Worm (Caenorhabditis elegans): ENCODE measurements around the gene srw-109.

srw-109 gene

DNA sequence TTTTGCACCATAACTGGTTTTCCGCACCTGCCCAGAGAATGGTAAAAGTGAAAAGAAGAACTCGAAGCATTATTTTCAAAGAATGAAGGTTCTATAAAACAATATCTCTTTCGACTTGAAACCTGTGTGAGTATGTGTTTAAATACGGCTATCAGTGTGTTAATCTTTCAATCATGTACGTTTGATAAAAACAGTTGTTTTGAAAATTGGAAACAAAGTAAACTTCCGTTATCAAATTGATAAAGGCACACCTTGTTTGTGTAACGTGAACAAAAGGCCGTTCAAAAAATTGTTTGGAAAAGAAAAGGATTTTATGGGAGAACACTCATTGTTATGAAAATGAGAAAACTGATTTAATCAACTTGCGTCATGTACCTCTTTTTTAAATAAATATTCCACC, 17.6 kb upstream of the srw-109 start, which contains the start of gene F48G7.7:
F48G7.7 (minus strand) TSS at position 101 of the 400 bp plus-strand sequence.
- TF ChIP-seq lin-39 (tag; optimal IDR thresholded peaks at IDR 0.05) (no peak), ceh-82 (tag; optimal IDR thresholded peaks at IDR 0.05) (no peak), lsy-12 (tag; optimal IDR thresholded peaks at IDR 0.05) (no peak), elt-1 (tag; optimal IDR thresholded peaks at IDR 0.05) (no peak), ztf-4 (tag; optimal IDR thresholded peaks at IDR 0.05) (no peak), pha-4 (tag; optimal IDR thresholded peaks at IDR 0.05) (no peak), aly-2 (tag; optimal IDR thresholded peaks at IDR 0.05) (no peak), R02D3.7 (tag; optimal IDR thresholded peaks at IDR 0.05) (no peak), nhr-25 (tag; optimal IDR thresholded peaks at IDR 0.05) (no peak), unc-62 (GFP tag; optimal IDR thresholded peaks at IDR 0.05) (no peak), tbx-2 (tag; optimal IDR thresholded peaks at IDR 0.05) (no peak), jun-1 (tag; optimal IDR thresholded peaks at IDR 0.05) (no peak), ama-1 (optimal IDR thresholded peaks at IDR 0.05) (no peak), lin-15B (tag; optimal IDR thresholded peaks at IDR 0.05) (no peak), egl-27 (tag; optimal IDR thresholded peaks at IDR 0.05) (no peak), nhr-11 (tag; optimal IDR thresholded peaks at IDR 0.05) (no peak), egl-5 (tag; optimal IDR thresholded peaks at IDR 0.05) (no peak), fos-1 (tag; optimal IDR thresholded peaks at IDR 0.05) (no peak)

DNA sequence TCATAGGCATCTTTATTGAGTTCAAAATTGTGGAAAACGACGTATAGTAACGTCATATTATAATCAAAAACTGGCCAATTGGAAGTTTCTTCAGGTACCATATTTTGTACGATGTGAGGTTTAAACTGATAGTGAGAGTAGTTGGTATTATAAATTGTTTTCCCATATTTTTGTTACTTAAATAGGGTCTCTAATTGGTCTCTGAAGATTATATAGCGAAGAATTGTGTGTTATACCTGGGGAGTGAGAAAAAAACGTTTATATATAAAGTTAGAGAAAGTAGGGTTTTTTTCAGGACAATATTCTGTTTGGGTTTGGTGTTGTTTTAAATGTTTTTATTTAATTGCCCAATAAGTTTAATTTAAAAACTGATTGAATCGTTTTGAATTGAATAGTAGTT, 16.2 kb upstream of the srw-109 start, which contains the start of gene srt-17:
srt-17 (minus strand) TSS at position 101 of the 400 bp plus-strand sequence.
- no peak for TF ChIP-seq nhr-23 (tag; optimal IDR thresholded peaks at IDR 0.05)
- TF ChIP-seq nfya-1 (tag; optimal IDR thresholded peaks at IDR 0.05; ENCODE audit: insufficient read depth): no peak
- no peak for TF ChIP-seq pha-4 (tag; optimal IDR thresholded peaks at IDR 0.05)
- no peak for TF ChIP-seq mml-1 (tag; optimal IDR thresholded peaks at IDR 0.05)
- no peak for TF ChIP-seq elt-3 (tag; optimal IDR thresholded peaks at IDR 0.05)
- no peak for TF ChIP-seq ceh-9 (tag; optimal IDR thresholded peaks at IDR 0.05)
- TF ChIP-seq unc-62 (GFP tag; optimal IDR thresholded peaks at IDR 0.05): no peak
- TF ChIP-seq nhr-11 (tag; optimal IDR thresholded peaks at IDR 0.05): no peak
- no peak for TF ChIP-seq R02D3.7 (tag; optimal IDR thresholded peaks at IDR 0.05)
- no peak for TF ChIP-seq daf-12 (tag; optimal IDR thresholded peaks at IDR 0.05)
- no peak for TF ChIP-seq pqm-1 (tag; optimal IDR thresholded peaks at IDR 0.05)
- TF ChIP-seq skn-1 (tag; optimal IDR thresholded peaks at IDR 0.05): no peak

DNA sequence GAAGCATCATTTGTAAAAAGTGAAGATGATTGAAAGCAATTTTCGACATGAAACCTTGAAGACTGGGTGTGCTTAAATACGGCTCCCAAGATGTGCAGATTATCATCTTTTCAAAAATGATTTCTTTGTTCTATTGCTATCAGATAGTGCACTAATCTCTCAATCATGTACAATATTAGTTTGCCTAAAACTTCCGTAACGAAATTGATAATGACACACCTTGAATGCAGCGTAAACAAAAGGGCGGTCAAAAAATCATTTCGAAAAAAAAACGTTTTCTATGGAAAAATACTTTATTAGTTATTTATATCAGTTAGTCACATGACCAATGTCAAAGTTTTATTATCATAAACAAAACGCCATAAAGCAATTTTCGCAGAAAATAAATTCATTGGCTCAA, 14.2 kb upstream of the srw-109 start, which contains the start of gene F48G7.5:
F48G7.5 (minus strand) TSS at position 34 of the 400 bp plus-strand sequence.
- TF ChIP-seq ztf-11 (tag; optimal IDR thresholded peaks at IDR 0.05) (no peak), ceh-9 (tag; optimal IDR thresholded peaks at IDR 0.05) (no peak), ceh-82 (tag; optimal IDR thresholded peaks at IDR 0.05) (no peak), aly-2 (tag; optimal IDR thresholded peaks at IDR 0.05) (no peak), ama-1 (optimal IDR thresholded peaks at IDR 0.05) (no peak), nhr-67 (tag; optimal IDR thresholded peaks at IDR 0.05) (no peak), elt-1 (tag; optimal IDR thresholded peaks at IDR 0.05) (no peak), lsy-12 (tag; optimal IDR thresholded peaks at IDR 0.05) (no peak), egl-27 (tag; optimal IDR thresholded peaks at IDR 0.05) (no peak), elt-2 (tag; optimal IDR thresholded peaks at IDR 0.05) (peak; percentile 56), pha-4 (tag; optimal IDR thresholded peaks at IDR 0.05) (peak; percentile 36), tbx-2 (tag; optimal IDR thresholded peaks at IDR 0.05) (no peak), hmg-11 (tag; optimal IDR thresholded peaks at IDR 0.05) (no peak), pqm-1 (tag; optimal IDR thresholded peaks at IDR 0.05) (peak; percentile 64), fos-1 (tag; optimal IDR thresholded peaks at IDR 0.05) (no peak), elt-3 (tag; optimal IDR thresholded peaks at IDR 0.05) (no peak), snpc-4 (tag; optimal IDR thresholded peaks at IDR 0.05) (no peak)

DNA sequence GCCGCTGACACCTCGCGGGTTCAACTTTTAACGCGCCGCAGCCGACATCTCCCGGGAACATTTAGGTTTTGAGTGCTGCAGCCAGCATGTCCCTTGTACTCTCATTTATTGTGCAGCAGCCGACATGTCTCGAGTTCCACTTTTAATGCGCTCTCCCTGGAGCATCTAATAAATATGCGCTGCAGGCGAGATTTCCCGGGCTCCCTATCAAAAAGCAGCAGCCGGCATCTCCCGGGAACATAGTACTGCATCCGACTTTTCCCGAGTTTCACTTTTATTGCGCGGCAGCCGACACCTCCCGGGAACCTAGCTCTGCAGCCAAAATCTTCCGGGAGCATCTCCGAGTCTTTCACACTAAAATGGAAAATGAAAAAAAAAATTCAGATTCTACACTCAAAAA, 12.2 kb upstream of the srw-109 start:
- TF ChIP-seq fkh-2 (tag; optimal IDR thresholded peaks at IDR 0.05) (no peak), pqm-1 (tag; optimal IDR thresholded peaks at IDR 0.05) (no peak), fkh-10 (GFP tag; optimal IDR thresholded peaks at IDR 0.05) (no peak), lsy-12 (tag; optimal IDR thresholded peaks at IDR 0.05) (no peak), nhr-67 (tag; optimal IDR thresholded peaks at IDR 0.05) (no peak), lin-39 (tag; optimal IDR thresholded peaks at IDR 0.05) (no peak), nhr-25 (tag; optimal IDR thresholded peaks at IDR 0.05) (no peak), elt-2 (tag; optimal IDR thresholded peaks at IDR 0.05) (no peak), ztf-11 (tag; optimal IDR thresholded peaks at IDR 0.05) (no peak), elt-3 (tag; optimal IDR thresholded peaks at IDR 0.05) (no peak), ceh-28 (tag; optimal IDR thresholded peaks at IDR 0.05) (no peak), jun-1 (tag; optimal IDR thresholded peaks at IDR 0.05) (no peak)

DNA sequence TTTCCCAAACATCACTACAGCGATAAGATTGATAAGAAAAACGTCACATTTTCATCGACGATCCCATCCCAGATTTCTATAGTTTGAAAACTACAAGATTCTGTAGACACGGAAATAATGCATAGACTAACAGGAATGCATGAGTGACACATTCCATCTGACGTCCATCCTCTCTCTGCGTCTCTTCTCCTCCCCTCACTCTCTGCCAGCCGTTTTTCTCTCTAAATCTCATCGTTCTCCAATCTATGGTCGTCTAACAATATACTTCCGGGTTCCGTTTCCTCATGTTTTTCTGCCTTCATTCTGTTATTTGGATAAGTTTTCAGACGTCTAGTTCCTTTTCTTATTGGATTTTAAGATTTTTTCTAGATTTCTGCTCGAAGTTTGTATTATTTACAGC, 10.3 kb upstream of the srw-109 start, which contains the start of gene F48G7.4:
F48G7.4 (plus strand) TSS at position 400 of the 400 bp plus-strand sequence.
- TF ChIP-seq nhr-43 (tag; optimal IDR thresholded peaks at IDR 0.05; ENCODE audit: poor library complexity, severe bottlenecking): no peak
- no peak for TF ChIP-seq nhr-67 (tag; optimal IDR thresholded peaks at IDR 0.05)
- TF ChIP-seq egl-5 (tag; optimal IDR thresholded peaks at IDR 0.05): no peak
- no peak for TF ChIP-seq zag-1 (tag; optimal IDR thresholded peaks at IDR 0.05)
- TF ChIP-seq fkh-2 (tag; optimal IDR thresholded peaks at IDR 0.05): no peak
- no peak for TF ChIP-seq aly-2 (tag; optimal IDR thresholded peaks at IDR 0.05)
- peak; percentile 66 for TF ChIP-seq lin-15B (tag; optimal IDR thresholded peaks at IDR 0.05)
- TF ChIP-seq ceh-28 (tag; optimal IDR thresholded peaks at IDR 0.05): peak; percentile 74
- no peak for TF ChIP-seq nhr-12 (tag; optimal IDR thresholded peaks at IDR 0.05)
- TF ChIP-seq pqm-1 (tag; optimal IDR thresholded peaks at IDR 0.05): peak; percentile 44
- no peak for TF ChIP-seq nhr-76 (tag; optimal IDR thresholded peaks at IDR 0.05)
- no peak for TF ChIP-seq fos-1 (tag; optimal IDR thresholded peaks at IDR 0.05)
- peak; percentile 57 for TF ChIP-seq tbx-2 (tag; optimal IDR thresholded peaks at IDR 0.05)
- TF ChIP-seq egl-27 (tag; optimal IDR thresholded peaks at IDR 0.05): peak; percentile 51
- TF ChIP-seq ama-1 (optimal IDR thresholded peaks at IDR 0.05): no peak
- TF ChIP-seq daf-12 (tag; optimal IDR thresholded peaks at IDR 0.05): no peak
- TF ChIP-seq mml-1 (tag; optimal IDR thresholded peaks at IDR 0.05): no peak
- peak; percentile 84 for TF ChIP-seq hmg-11 (tag; optimal IDR thresholded peaks at IDR 0.05)
- no peak for TF ChIP-seq ceh-82 (tag; optimal IDR thresholded peaks at IDR 0.05)
- TF ChIP-seq skn-1 (tag; optimal IDR thresholded peaks at IDR 0.05): no peak
- TF ChIP-seq jun-1 (tag; optimal IDR thresholded peaks at IDR 0.05): peak; percentile 83
- no peak for TF ChIP-seq unc-39 (tag; optimal IDR thresholded peaks at IDR 0.05)
- peak; percentile 8 for TF ChIP-seq R02D3.7 (tag; optimal IDR thresholded peaks at IDR 0.05)
- TF ChIP-seq snpc-4 (tag; optimal IDR thresholded peaks at IDR 0.05): peak; percentile 85
- TF ChIP-seq nhr-23 (tag; optimal IDR thresholded peaks at IDR 0.05): peak; percentile 73
- TF ChIP-seq unc-62 (GFP tag; optimal IDR thresholded peaks at IDR 0.05): peak; percentile 94

Measured in whole organism, L3 larva.